Fruit fly (Drosophila melanogaster) whole organism, prepupa: Measurements from ENCODE around the gene Pdk1.

Source experiments
- Blimp-1 ChIP-seq: fragments of 200-800 bp; sonication (Bioruptor generic); optimal IDR thresholded peaks from 3 replicates; lab custom pipeline; 2017; ENCODE audit warnings: missing biosample characterization, missing genetic modification characterization, mild to moderate bottlenecking, moderate library complexity, missing genetic modification reagents
- CG10669 ChIP-seq: fragments of 200-800 bp; sonication (Bioruptor generic); optimal IDR thresholded peaks from 3 replicates; lab custom pipeline; 2018; ENCODE audit warnings: missing biosample characterization, mild to moderate bottlenecking, missing genetic modification characterization, moderate library complexity
- CG11294 ChIP-seq: fragments of 200-800 bp; sonication (Bioruptor generic); IDR thresholded peaks from 2 replicates; pipeline ENCODE4 v1.3.6; 2022; ENCODE audit warnings: missing biosample characterization, missing genetic modification characterization
- CG11762 ChIP-seq: fragments of 200-800 bp; sonication (Bioruptor generic); optimal IDR thresholded peaks from 3 replicates; lab custom pipeline; 2016; ENCODE audit warnings: missing biosample characterization, missing genetic modification characterization; ENCODE audit not compliant: insufficient read depth
- CG11902 ChIP-seq: fragments of 200-800 bp; sonication (Bioruptor generic); optimal IDR thresholded peaks from 3 replicates; lab custom pipeline; 2016; ENCODE audit warnings: missing biosample characterization, missing genetic modification characterization
- CG15336 ChIP-seq: fragments of 200-800 bp; sonication (Bioruptor generic); IDR thresholded peaks from 2 replicates; pipeline ENCODE4 v1.3.6; 2022; ENCODE audit warnings: missing biosample characterization, missing genetic modification characterization
- CG1621 ChIP-seq: fragments of 200-800 bp; sonication (Bioruptor generic); optimal IDR thresholded peaks from 3 replicates; lab custom pipeline; 2018; ENCODE audit warnings: missing biosample characterization, mild to moderate bottlenecking, missing genetic modification characterization
- CG16779 ChIP-seq: fragments of 200-800 bp; sonication (Bioruptor generic); optimal IDR thresholded peaks from 3 replicates; lab custom pipeline; 2017; ENCODE audit warnings: missing biosample characterization, mild to moderate bottlenecking, missing genetic modification characterization
- CG3032 ChIP-seq: fragments of 200-800 bp; optimal IDR thresholded peaks from 2 replicates; lab custom pipeline; 2019; ENCODE audit warnings: missing biosample characterization, mild to moderate bottlenecking, missing genetic modification characterization, moderate library complexity
- CG31627 ChIP-seq: fragments of 200-800 bp; sonication (Bioruptor generic); optimal IDR thresholded peaks from 3 replicates; lab custom pipeline; 2016; ENCODE audit warnings: missing biosample characterization, missing genetic modification characterization
- CG32006 ChIP-seq: fragments of 200-800 bp; sonication (Bioruptor generic); optimal IDR thresholded peaks from 3 replicates; lab custom pipeline; 2017; ENCODE audit warnings: missing biosample characterization, mild to moderate bottlenecking, missing genetic modification characterization
- CG34406 ChIP-seq: fragments of 200-800 bp; sonication (Bioruptor generic); optimal IDR thresholded peaks from 3 replicates; lab custom pipeline; 2016; ENCODE audit warnings: missing biosample characterization, missing genetic modification characterization
- CG4318 ChIP-seq: fragments of 200-800 bp; sonication (Bioruptor generic); optimal IDR thresholded peaks from 3 replicates; lab custom pipeline; 2017; ENCODE audit warnings: missing biosample characterization, mild to moderate bottlenecking, missing genetic modification characterization
- CG6163 ChIP-seq: fragments of 200-800 bp; sonication (Bioruptor generic); IDR thresholded peaks from 3 replicates; pipeline ENCODE4 v1.3.6; 2022; ENCODE audit warnings: missing biosample characterization, missing genetic modification characterization
- CG6276 ChIP-seq: fragments of 200-800 bp; sonication (Bioruptor generic); optimal IDR thresholded peaks from 2 replicates; lab custom pipeline; 2017; ENCODE audit warnings: missing biosample characterization, mild to moderate bottlenecking, missing genetic modification characterization
- CG6792 ChIP-seq: fragments of 200-800 bp; sonication (Bioruptor generic); optimal IDR thresholded peaks from 3 replicates; lab custom pipeline; 2016; ENCODE audit warnings: missing biosample characterization, missing genetic modification characterization
- CG6808 ChIP-seq: fragments of 200-800 bp; sonication (Bioruptor generic); optimal IDR thresholded peaks from 3 replicates; lab custom pipeline; 2017; ENCODE audit warnings: missing biosample characterization, missing genetic modification characterization, mild to moderate bottlenecking, moderate library complexity, missing genetic modification reagents
- CG7368 ChIP-seq: fragments of 200-800 bp; sonication (Bioruptor generic); optimal IDR thresholded peaks from 3 replicates; lab custom pipeline; 2016; ENCODE audit warnings: missing biosample characterization, missing genetic modification characterization
- CG8319 ChIP-seq: fragments of 200-800 bp; sonication (Bioruptor generic); optimal IDR thresholded peaks from 3 replicates; lab custom pipeline; 2016; ENCODE audit warnings: missing biosample characterization, missing genetic modification characterization
- CG8632 ChIP-seq: fragments of 200-800 bp; sonication (Bioruptor generic); optimal IDR thresholded peaks from 3 replicates; lab custom pipeline; 2016; ENCODE audit warnings: missing biosample characterization, missing genetic modification characterization
- Eip75B ChIP-seq: fragments of 200-800 bp; sonication (Bioruptor generic); optimal IDR thresholded peaks from 3 replicates; lab custom pipeline; 2016; ENCODE audit warnings: missing biosample characterization, missing genetic modification characterization
- Eip78C ChIP-seq: fragments of 200-800 bp; sonication (Bioruptor generic); peaks from one replicate; lab custom pipeline; 2016; ENCODE audit warnings: missing biosample characterization, missing genetic modification characterization
- Eip93F ChIP-seq: fragments of 200-800 bp; sonication (Bioruptor generic); optimal IDR thresholded peaks from 2 replicates; lab custom pipeline; 2016; ENCODE audit warnings: missing biosample characterization, mild to moderate bottlenecking, missing genetic modification characterization
- Ets21C ChIP-seq: fragments of 200-800 bp; sonication (Bioruptor generic); optimal IDR thresholded peaks from 3 replicates; lab custom pipeline; 2016; ENCODE audit warnings: missing biosample characterization, missing genetic modification characterization
- Ets96B ChIP-seq: fragments of 200-800 bp; optimal IDR thresholded peaks from 2 replicates; lab custom pipeline; 2019; ENCODE audit warnings: missing biosample characterization, mild to moderate bottlenecking, missing genetic modification characterization, moderate library complexity
- Gug ChIP-seq: fragments of 200-800 bp; sonication (Bioruptor generic); IDR thresholded peaks from 2 replicates; pipeline ENCODE4 v1.3.6; 2022; ENCODE audit warnings: missing biosample characterization, missing genetic modification characterization
- Hr39 ChIP-seq: fragments of 200-800 bp; sonication (Bioruptor generic); optimal IDR thresholded peaks from 2 replicates; lab custom pipeline; 2016; ENCODE audit warnings: missing biosample characterization, missing genetic modification characterization
- Hr4 ChIP-seq: fragments of 200-800 bp; sonication (Bioruptor generic); optimal IDR thresholded peaks from 3 replicates; lab custom pipeline; 2016; ENCODE audit warnings: missing biosample characterization, missing genetic modification characterization
- Lpt ChIP-seq: fragments of 200-800 bp; sonication (Bioruptor generic); optimal IDR thresholded peaks from 3 replicates; lab custom pipeline; 2016; ENCODE audit warnings: missing biosample characterization, missing genetic modification characterization
- Met ChIP-seq: fragments of 200-800 bp; sonication (Bioruptor generic); optimal IDR thresholded peaks from 3 replicates; lab custom pipeline; 2016; ENCODE audit warnings: missing biosample characterization, missing genetic modification characterization
- OdsH ChIP-seq: fragments of 200-800 bp; sonication (Bioruptor generic); optimal IDR thresholded peaks from 3 replicates; lab custom pipeline; 2016; ENCODE audit warnings: missing biosample characterization, missing genetic modification characterization
- Sox102F ChIP-seq: fragments of 200-800 bp; sonication (Bioruptor generic); optimal IDR thresholded peaks from 2 replicates; lab custom pipeline; 2016; ENCODE audit warnings: missing biosample characterization, mild to moderate bottlenecking, missing genetic modification characterization
- Sox15 ChIP-seq: fragments of 200-800 bp; sonication (Bioruptor generic); optimal IDR thresholded peaks from 3 replicates; lab custom pipeline; 2016; ENCODE audit warnings: missing biosample characterization, missing genetic modification characterization
- achi ChIP-seq: fragments of 200-800 bp; sonication (Bioruptor generic); optimal IDR thresholded peaks from 3 replicates; lab custom pipeline; 2016; ENCODE audit warnings: missing biosample characterization, missing genetic modification characterization
- acj6 ChIP-seq: fragments of 200-800 bp; sonication (Bioruptor generic); optimal IDR thresholded peaks from 3 replicates; lab custom pipeline; 2016; ENCODE audit warnings: missing biosample characterization, missing genetic modification characterization
- cyc ChIP-seq: fragments of 200-800 bp; sonication (Bioruptor generic); optimal IDR thresholded peaks from 3 replicates; lab custom pipeline; 2016; ENCODE audit warnings: missing biosample characterization, missing genetic modification characterization
- dac ChIP-seq: fragments of 200-800 bp; sonication (Bioruptor generic); optimal IDR thresholded peaks from 2 replicates; lab custom pipeline; 2017; ENCODE audit warnings: missing biosample characterization, mild to moderate bottlenecking, missing genetic modification characterization
- dsx ChIP-seq: fragments of 200-800 bp; optimal IDR thresholded peaks from 3 replicates; lab custom pipeline; 2019; ENCODE audit warnings: missing biosample characterization, mild to moderate bottlenecking, missing genetic modification characterization, moderate library complexity; ENCODE audit not compliant: poor library complexity, severe bottlenecking
- eg ChIP-seq: fragments of 200-800 bp; sonication (Bioruptor generic); IDR thresholded peaks from 3 replicates; pipeline ENCODE4 v1.3.6; 2022; ENCODE audit warnings: missing biosample characterization, missing genetic modification characterization
- fd59A ChIP-seq: fragments of 200-800 bp; sonication (Bioruptor generic); optimal IDR thresholded peaks from 2 replicates; lab custom pipeline; 2017; ENCODE audit warnings: missing biosample characterization, mild to moderate bottlenecking, missing genetic modification characterization, missing genetic modification reagents
- fd85E ChIP-seq: fragments of 200-800 bp; sonication (Bioruptor generic); optimal IDR thresholded peaks from 3 replicates; lab custom pipeline; 2016; ENCODE audit warnings: missing biosample characterization, missing genetic modification characterization
- fkh ChIP-seq: fragments of 200-800 bp; sonication (Bioruptor generic); optimal IDR thresholded peaks from 3 replicates; lab custom pipeline; 2017; ENCODE audit warnings: missing biosample characterization, mild to moderate bottlenecking, missing genetic modification characterization, moderate library complexity
- net ChIP-seq: fragments of 200-800 bp; sonication (Bioruptor generic); optimal IDR thresholded peaks from 3 replicates; lab custom pipeline; 2016; ENCODE audit warnings: missing biosample characterization, missing genetic modification characterization
- pdm3 ChIP-seq: fragments of 200-800 bp; sonication (Bioruptor generic); optimal IDR thresholded peaks from 3 replicates; lab custom pipeline; 2016; ENCODE audit warnings: missing biosample characterization, missing genetic modification characterization
- salr ChIP-seq, 2 experiments: fragments of 200-800 bp; sonication (Bioruptor generic); optimal IDR thresholded peaks; 3 replicates each; lab custom pipeline; 2016 to 2018; ENCODE audit warnings: missing biosample characterization in 2 of 2, missing genetic modification characterization in 2 of 2, mild to moderate bottlenecking in 1 of 2
- spab ChIP-seq: fragments of 200-800 bp; sonication (Bioruptor generic); optimal IDR thresholded peaks from 2 replicates; lab custom pipeline; 2017; ENCODE audit warnings: missing biosample characterization, mild to moderate bottlenecking, missing genetic modification characterization, missing genetic modification reagents
- ss ChIP-seq, 2 experiments: fragments of 200-800 bp; sonication (Bioruptor generic); optimal IDR thresholded peaks; 2 replicates in 1 of 2; 3 replicates in 1 of 2; lab custom pipeline; 2017 to 2018; ENCODE audit warnings: mild to moderate bottlenecking in 2 of 2, missing biosample characterization in 2 of 2, missing genetic modification characterization in 2 of 2, moderate library complexity in 1 of 2
- svp ChIP-seq: fragments of 200-800 bp; sonication (Bioruptor generic); peaks from one replicate; lab custom pipeline; 2016; ENCODE audit warnings: missing biosample characterization, missing genetic modification characterization
- topi ChIP-seq: fragments of 200-800 bp; sonication (Bioruptor generic); optimal IDR thresholded peaks from 3 replicates; lab custom pipeline; 2016; ENCODE audit warnings: missing biosample characterization, missing genetic modification characterization
- vri ChIP-seq: fragments of 200-800 bp; sonication (Bioruptor generic); optimal IDR thresholded peaks from 3 replicates; lab custom pipeline; 2016; ENCODE audit warnings: missing biosample characterization, mild to moderate bottlenecking, missing genetic modification characterization

Gene Pdk1

DNA sequence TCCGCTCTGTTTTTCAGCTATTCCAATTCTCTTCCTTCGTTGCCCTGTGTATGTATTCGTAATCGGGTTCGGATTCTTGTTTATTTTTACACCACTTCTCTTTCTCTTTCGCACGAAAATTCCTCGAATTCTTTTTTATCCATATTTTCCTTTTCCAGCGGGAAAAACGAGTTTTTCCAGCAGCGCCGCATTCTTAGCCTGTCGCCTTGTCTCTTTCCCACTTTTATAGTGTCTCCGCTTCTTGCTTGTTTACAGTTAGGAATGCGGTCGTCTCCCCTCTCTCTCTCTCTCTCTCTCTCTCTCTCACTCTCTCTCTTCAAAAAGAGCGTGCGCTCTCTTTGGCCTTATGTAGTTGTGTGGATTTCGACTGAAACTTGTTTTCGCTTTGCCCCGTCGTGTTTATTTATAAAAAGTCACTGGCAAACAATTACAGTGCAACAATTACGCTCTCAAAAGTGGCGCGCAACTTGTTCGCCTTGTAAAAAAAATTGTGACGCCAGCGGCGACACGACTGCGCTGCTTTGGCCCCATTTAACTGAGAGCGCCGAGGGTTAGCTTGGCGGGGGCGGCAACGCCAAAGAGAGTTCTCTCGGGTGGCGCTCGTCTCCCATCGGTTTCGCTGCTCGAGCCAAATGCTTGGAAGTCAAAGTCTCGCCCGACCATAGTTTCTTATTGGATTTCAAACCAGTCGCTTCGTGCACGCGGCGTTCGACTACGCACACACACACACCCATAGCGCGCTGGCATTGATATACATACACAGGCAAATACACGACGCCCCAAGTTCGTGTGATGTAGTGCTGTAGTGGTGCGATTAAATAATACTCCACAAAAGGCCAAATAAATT is 2.1 kb downstream of the Pdk1 start:
- TF ChIP-seq achi (GFP tag; lab: Kevin White, UChicago) (no peak), Hr4 (no peak), pdm3 (GFP tag; lab: Kevin White, UChicago) (no peak), CG11294 (GFP tag; lab: Robert Waterston, UW) (no peak), Blimp-1 (GFP tag; lab: Kevin White, UChicago) (peak; percentile 26), Met (no peak), topi (GFP tag; lab: Kevin White, UChicago) (peak; percentile 11), OdsH (GFP tag; lab: Kevin White, UChicago) (no peak), CG31627 (GFP tag; lab: Kevin White, UChicago) (no peak), fd59A (no peak), CG6276 (GFP tag; lab: Kevin White, UChicago) (peak; percentile 36), Sox102F (GFP tag; lab: Kevin White, UChicago) (peak; percentile 63), CG16779 (tag; lab: Kevin White, UChicago) (peak; percentile 80), fd85E (GFP tag; lab: Kevin White, UChicago) (peak; percentile 71), CG8632 (GFP tag; lab: Kevin White, UChicago) (no peak), Sox15 (GFP tag; lab: Kevin White, UChicago) (no peak), Eip93F (GFP tag; lab: Kevin White, UChicago) (peak; percentile 68), fkh (GFP tag; lab: Kevin White, UChicago) (peak; percentile 93), acj6 (GFP tag; lab: Kevin White, UChicago) (no peak), CG34406 (no peak), eg (GFP tag; lab: Robert Waterston, UW) (peak; percentile 75), net (GFP tag; lab: Kevin White, UChicago) (peak; percentile 50), CG3032 (tag; lab: Kevin White, UChicago) (no peak), CG11902 (GFP tag; lab: Kevin White, UChicago) (no peak), CG10669 (no peak), salr (GFP tag; optimal IDR thresholded peaks at IDR 0.05; lab: Kevin White, UChicago) (peak; percentile 9 to 10), cyc (no peak), CG32006 (GFP tag; lab: Kevin White, UChicago) (no peak), CG8319 (no peak), Eip75B (GFP tag; lab: Kevin White, UChicago) (peak; percentile 79), CG4318 (GFP tag; lab: Kevin White, UChicago) (no peak), CG11762 (GFP tag; lab: Kevin White, UChicago) (no peak), CG6808 (GFP tag; lab: Kevin White, UChicago) (peak; percentile 58), vri (GFP tag; lab: Kevin White, UChicago) (peak; percentile 97), Ets96B (tag; lab: Kevin White, UChicago) (peak; percentile 14), CG7368 (GFP tag; lab: Kevin White, UChicago) (no peak), CG6163 (GFP tag; lab: Robert Waterston, UW) (peak; percentile 75), CG15336 (GFP tag; lab: Robert Waterston, UW) (peak; percentile 64), svp (GFP tag; lab: Kevin White, UChicago) (peak; percentile 82), Eip78C (GFP tag; lab: Kevin White, UChicago) (peak; percentile 89), dsx (peak; percentile 71), CG1621 (tag; lab: Kevin White, UChicago) (no peak), CG6792 (GFP tag; lab: Kevin White, UChicago) (peak; percentile 43), ss (GFP tag; optimal IDR thresholded peaks at IDR 0.05; lab: Kevin White, UChicago) (peak; percentile 63 to 67), Lpt (GFP tag; lab: Kevin White, UChicago) (peak; percentile 53), dac (GFP tag; lab: Kevin White, UChicago) (no peak), Hr39 (GFP tag; lab: Kevin White, UChicago) (no peak), Ets21C (GFP tag; lab: Kevin White, UChicago) (no peak), spab (GFP tag; lab: Kevin White, UChicago) (peak; percentile 18), Gug (GFP tag; lab: Robert Waterston, UW) (peak; percentile 24; the same call in 1 of the 2 replicates)
